Worm (Caenorhabditis elegans): ENCODE results near the gene nphp-4.

The nphp-4 gene

ce11 chrV:11858299-11858698, 14.8 kb upstream of the nphp-4 start:
- TF ChIP-seq elt-1 (tag; optimal IDR thresholded peaks at IDR 0.05; ENCODE audit: borderline replicate concordance, insufficient read depth) (peak; percentile 77), tbx-8 (GFP tag; optimal IDR thresholded peaks at IDR 0.05) (no peak), pha-4 (tag; optimal IDR thresholded peaks at IDR 0.05) (no peak), sptf-1 (tag; optimal IDR thresholded peaks at IDR 0.05) (no peak), drap-1 (GFP tag; optimal IDR thresholded peaks at IDR 0.05) (no peak), nhr-237 (tag; optimal IDR thresholded peaks at IDR 0.05) (no peak), nhr-28 (tag; optimal IDR thresholded peaks at IDR 0.05) (no peak), snpc-4 (tag; optimal IDR thresholded peaks at IDR 0.05) (no peak)

- TF ChIP-seq pha-4 (tag; optimal IDR thresholded peaks at IDR 0.05) (no peak), blmp-1 (tag; optimal IDR thresholded peaks at IDR 0.05) (no peak)
Observed at ce11 chrV:11857756-11858155, 14.2 kb upstream of the nphp-4 start.

ce11 chrV:11856022-11856421, 12.5 kb upstream of the nphp-4 start:
- TF ChIP-seq lin-32 (GFP tag; optimal IDR thresholded peaks at IDR 0.05) (no peak), sem-2 (GFP tag; optimal IDR thresholded peaks at IDR 0.05) (no peak), nhr-237 (tag; optimal IDR thresholded peaks at IDR 0.05) (no peak), M03D4.4 (tag; optimal IDR thresholded peaks at IDR 0.05) (no peak), ces-1 (GFP tag; optimal IDR thresholded peaks at IDR 0.05) (no peak), ztf-11 (tag; optimal IDR thresholded peaks at IDR 0.05) (no peak), snpc-4 (tag; optimal IDR thresholded peaks at IDR 0.05) (no peak), elt-1 (tag; optimal IDR thresholded peaks at IDR 0.05; ENCODE audit: borderline replicate concordance, insufficient read depth) (no peak), blmp-1 (tag; optimal IDR thresholded peaks at IDR 0.05) (no peak), ceh-43 (GFP tag; optimal IDR thresholded peaks at IDR 0.05) (no peak)

- TF ChIP-seq ztf-11 (tag; optimal IDR thresholded peaks at IDR 0.05): no peak
- no peak for TF ChIP-seq ceh-43 (GFP tag; optimal IDR thresholded peaks at IDR 0.05)
- TF ChIP-seq ces-1 (GFP tag; optimal IDR thresholded peaks at IDR 0.05): peak; percentile 95
Observed at ce11 chrV:11854905-11855304, 11.4 kb upstream of the nphp-4 start.

ce11 chrV:11853723-11854122, 10.2 kb upstream of the nphp-4 start:
- TF ChIP-seq ceh-83 (GFP tag; optimal IDR thresholded peaks at IDR 0.05) (no peak), mls-2 (tag; optimal IDR thresholded peaks at IDR 0.05) (no peak), unc-62 (GFP tag; optimal IDR thresholded peaks at IDR 0.05) (no peak), bed-3 (GFP tag; optimal IDR thresholded peaks at IDR 0.05) (no peak), pha-4 (tag; optimal IDR thresholded peaks at IDR 0.05) (no peak), sem-2 (GFP tag; optimal IDR thresholded peaks at IDR 0.05) (no peak), nhr-76 (tag; optimal IDR thresholded peaks at IDR 0.05) (no peak), zip-8 (tag; optimal IDR thresholded peaks at IDR 0.05) (no peak), hlh-1 (tag; optimal IDR thresholded peaks at IDR 0.05) (no peak), mep-1 (tag; optimal IDR thresholded peaks at IDR 0.05) (no peak), ceh-43 (GFP tag; optimal IDR thresholded peaks at IDR 0.05) (no peak)

- no peak for TF ChIP-seq sptf-1 (tag; optimal IDR thresholded peaks at IDR 0.05)
- no peak for TF ChIP-seq nhr-237 (tag; optimal IDR thresholded peaks at IDR 0.05)
- no peak for TF ChIP-seq elt-3 (tag; optimal IDR thresholded peaks at IDR 0.05)
- TF ChIP-seq ces-1 (GFP tag; optimal IDR thresholded peaks at IDR 0.05): peak; percentile 37
- TF ChIP-seq sem-2 (GFP tag; optimal IDR thresholded peaks at IDR 0.05): no peak
- peak; percentile 30 for TF ChIP-seq mls-2 (tag; optimal IDR thresholded peaks at IDR 0.05)
- no peak for TF ChIP-seq nhr-2 (tag; optimal IDR thresholded peaks at IDR 0.05)
- no peak for TF ChIP-seq unc-62 (GFP tag; optimal IDR thresholded peaks at IDR 0.05)
Observed at ce11 chrV:11852305-11852704, 8.8 kb upstream of the nphp-4 start.

ce11 chrV:11849408-11849807, 5.9 kb upstream of the nphp-4 start:
- TF ChIP-seq cnd-1 (tag; optimal IDR thresholded peaks at IDR 0.05) (no peak), nhr-237 (tag; optimal IDR thresholded peaks at IDR 0.05) (no peak), ces-1 (GFP tag; optimal IDR thresholded peaks at IDR 0.05) (no peak), nhr-76 (tag; optimal IDR thresholded peaks at IDR 0.05) (no peak), lsy-2 (tag; optimal IDR thresholded peaks at IDR 0.05) (no peak), mls-2 (tag; optimal IDR thresholded peaks at IDR 0.05) (no peak), lin-32 (GFP tag; optimal IDR thresholded peaks at IDR 0.05) (no peak), mab-5 (tag; optimal IDR thresholded peaks at IDR 0.05) (no peak), nhr-12 (tag; optimal IDR thresholded peaks at IDR 0.05) (no peak)
